Worm (Caenorhabditis elegans) whole organism, young adult: Measurements from ENCODE around the gene Y102A5C.2.

Source experiments
- B0019.2 ChIP-seq: fragments of 200-800 bp; sonication (Bioruptor generic); conservative IDR thresholded peaks from 2 replicates; pipeline ENCODE4 v1.3.6; 2022; ENCODE audit warnings: missing genetic modification reagents, missing genetic modification characterization, missing compliant biosample characterization
- B0336.3 ChIP-seq: fragments of 200-800 bp; sonication (Bioruptor generic); IDR thresholded peaks from 2 replicates; pipeline ENCODE4 v1.3.6; 2022; ENCODE audit warnings: missing genetic modification characterization, missing compliant biosample characterization
- C17E4.6 ChIP-seq: fragments of 200-800 bp; sonication (Bioruptor generic); IDR thresholded peaks from 2 replicates; pipeline ENCODE4 v1.3.6; 2022; ENCODE audit warnings: missing genetic modification reagents, missing genetic modification characterization, missing compliant biosample characterization
- F23B12.7 ChIP-seq: sonication (generic microtip); optimal IDR thresholded peaks from 2 replicates; lab custom pipeline; 2017; ENCODE audit warnings: missing genetic modification characterization, mild to moderate bottlenecking, missing compliant biosample characterization, antibody characterized with exemption, moderate library complexity; ENCODE audit not compliant: insufficient read depth
- F39B2.1 ChIP-seq: fragments of 200-800 bp; sonication (Bioruptor generic); IDR thresholded peaks from 2 replicates; pipeline ENCODE4 v1.3.6; 2022; ENCODE audit warnings: missing genetic modification reagents, missing genetic modification characterization, missing compliant biosample characterization
- F52B5.7 ChIP-seq: sonication (generic microtip); optimal IDR thresholded peaks from 2 replicates; lab custom pipeline; 2016; ENCODE audit warnings: mild to moderate bottlenecking, missing genetic modification characterization, missing compliant biosample characterization
- F57C9.4 ChIP-seq: sonication (generic microtip); optimal IDR thresholded peaks from 2 replicates; lab custom pipeline; 2017; ENCODE audit warnings: mild to moderate bottlenecking, missing genetic modification characterization, missing compliant biosample characterization
- K12H6.12 ChIP-seq: fragments of 200-800 bp; sonication (Bioruptor generic); optimal IDR thresholded peaks from 2 replicates; lab custom pipeline; 2018; ENCODE audit warnings: mild to moderate bottlenecking, missing genetic modification characterization, missing compliant biosample characterization
- T26A5.8 ChIP-seq: sonication (generic microtip); optimal IDR thresholded peaks from 2 replicates; lab custom pipeline; 2016; ENCODE audit warnings: missing genetic modification characterization, missing compliant biosample characterization
- Y53G8AR.9 ChIP-seq: fragments of 200-800 bp; sonication (Bioruptor generic); conservative IDR thresholded peaks from 2 replicates; pipeline ENCODE4 v1.3.6; 2022; ENCODE audit warnings: missing genetic modification reagents, missing genetic modification characterization, missing compliant biosample characterization
- akir-1 ChIP-seq: fragments of 200-800 bp; sonication (Bioruptor generic); optimal IDR thresholded peaks from 2 replicates; lab custom pipeline; 2018; ENCODE audit warnings: mild to moderate bottlenecking, missing genetic modification characterization, moderate library complexity, missing compliant biosample characterization
- ama-1 ChIP-seq, 3 experiments: fragments of 150-350 bp in 1 of 3; sonication (generic microtip) in 2 of 3; optimal IDR thresholded peaks; 2 replicates each; lab custom pipeline; 2014 to 2018; ENCODE audit warnings: missing biosample characterization in 2 of 3, missing genetic modification characterization in 2 of 3, missing genetic modification reagents in 2 of 3
- aptf-3 ChIP-seq: fragments of 200-800 bp; sonication (Bioruptor generic); IDR thresholded peaks from 2 replicates; pipeline ENCODE4 v1.3.6; 2022; ENCODE audit warnings: missing genetic modification characterization, missing compliant biosample characterization
- atf-7 ChIP-seq: sonication (generic microtip); optimal IDR thresholded peaks from 2 replicates; lab custom pipeline; 2017; ENCODE audit warnings: mild to moderate bottlenecking, missing genetic modification characterization, missing compliant biosample characterization
- bed-2 ChIP-seq: fragments of 200-800 bp; sonication (Bioruptor generic); IDR thresholded peaks from 2 replicates; pipeline ENCODE4 v1.3.6; 2022; ENCODE audit warnings: missing genetic modification reagents, missing genetic modification characterization, missing compliant biosample characterization
- ceh-58 ChIP-seq: fragments of 200-800 bp; sonication (Bioruptor generic); IDR thresholded peaks from 2 replicates; pipeline ENCODE4 v1.3.6; 2022; ENCODE audit warnings: missing genetic modification characterization, missing compliant biosample characterization
- fkh-3 ChIP-seq: sonication (generic microtip); optimal IDR thresholded peaks from 2 replicates; lab custom pipeline; 2016; ENCODE audit warnings: mild to moderate bottlenecking, missing genetic modification characterization, missing compliant biosample characterization
- hmg-1.2 ChIP-seq: fragments of 200-800 bp; sonication (Bioruptor generic); IDR thresholded peaks from 2 replicates; pipeline ENCODE4 v1.3.6; 2022; ENCODE audit warnings: missing genetic modification reagents, missing genetic modification characterization, missing compliant biosample characterization
- hrde-1 ChIP-seq: sonication (generic microtip); optimal IDR thresholded peaks from 2 replicates; lab custom pipeline; 2016; ENCODE audit warnings: missing genetic modification characterization, mild to moderate bottlenecking, missing compliant biosample characterization, moderate library complexity, missing genotype, missing genetic modification reagents, borderline replicate concordance
- lin-35 ChIP-seq, 3 experiments: fragments of 150-350 bp in 2 of 3; sonication (generic microtip) in 1 of 3; optimal IDR thresholded peaks; 2 replicates each; lab custom pipeline; 2014 to 2018; ENCODE audit warnings: missing biosample characterization in 3 of 3, missing genetic modification characterization in 3 of 3, missing genetic modification reagents in 3 of 3
- mcd-1 ChIP-seq: fragments of 200-800 bp; sonication (Bioruptor generic); IDR thresholded peaks from 2 replicates; pipeline ENCODE4 v1.3.6; 2022; ENCODE audit warnings: missing genetic modification reagents, missing genetic modification characterization, missing compliant biosample characterization
- nhr-80 ChIP-seq: sonication (generic microtip); optimal IDR thresholded peaks from 2 replicates; lab custom pipeline; 2016; ENCODE audit warnings: missing genetic modification characterization, missing compliant biosample characterization
- sea-2 ChIP-seq: fragments of 200-800 bp; sonication (Bioruptor generic); IDR thresholded peaks from 2 replicates; pipeline ENCODE4 v1.3.6; 2022; ENCODE audit warnings: missing genetic modification characterization, missing compliant biosample characterization
- snpc-1.1 ChIP-seq: sonication (generic microtip); optimal IDR thresholded peaks from 2 replicates; lab custom pipeline; 2017; ENCODE audit warnings: missing genetic modification characterization, mild to moderate bottlenecking, missing compliant biosample characterization, antibody characterized with exemption, moderate library complexity, missing genotype, missing genetic modification reagents; ENCODE audit not compliant: insufficient read depth
- snpc-4 ChIP-seq, 5 experiments: fragments of 150-350 bp in 1 of 5; sonication (generic microtip) in 4 of 5; optimal IDR thresholded peaks; 2 replicates each; lab custom pipeline; 2014 to 2018; ENCODE audit warnings: missing genetic modification characterization in 5 of 5, missing biosample characterization in 3 of 5, antibody characterized with exemption in 2 of 5, mild to moderate bottlenecking in 2 of 5, missing compliant biosample characterization in 2 of 5, missing genotype in 2 of 5, moderate library complexity in 2 of 5, missing genetic modification reagents in 1 of 5
- sptf-2 ChIP-seq: fragments of 200-800 bp; sonication (Bioruptor generic); optimal IDR thresholded peaks from 2 replicates; lab custom pipeline; 2018; ENCODE audit warnings: mild to moderate bottlenecking, missing genetic modification characterization, missing compliant biosample characterization
- tlf-1 ChIP-seq: fragments of 200-800 bp; sonication (Bioruptor generic); optimal IDR thresholded peaks from 2 replicates; lab custom pipeline; 2018; ENCODE audit warnings: mild to moderate bottlenecking, missing genetic modification characterization, missing compliant biosample characterization
- xnd-1 ChIP-seq: sonication (generic microtip); optimal IDR thresholded peaks from 2 replicates; lab custom pipeline; 2016; ENCODE audit warnings: missing genotype, missing genetic modification reagents, missing genetic modification characterization, missing compliant biosample characterization
- ztf-28 ChIP-seq: fragments of 200-800 bp; sonication (Bioruptor generic); IDR thresholded peaks from 2 replicates; pipeline ENCODE4 v1.3.6; 2022; ENCODE audit warnings: missing genetic modification reagents, missing genetic modification characterization, missing compliant biosample characterization
- ztf-6 ChIP-seq: fragments of 200-800 bp; sonication (Bioruptor generic); IDR thresholded peaks from 2 replicates; pipeline ENCODE4 v1.3.6; 2022; ENCODE audit warnings: missing genetic modification reagents, missing genetic modification characterization, missing compliant biosample characterization

Gene Y102A5C.2

ce11 chrV:16909871-16910270 is 8.7 kb upstream of the Y102A5C.2 start, which contains the start of gene F09C6.16:
F09C6.16 (minus strand) TSS chrV:16909971.
- TF ChIP-seq atf-7 (tag; lab: Kevin White, UChicago) (no peak), snpc-1.1 (no peak), T26A5.8 (tag; lab: Kevin White, UChicago) (no peak), K12H6.12 (tag; lab: Kevin White, UChicago) (no peak), ceh-58 (GFP tag; lab: Robert Waterston, UW) (no peak), tlf-1 (GFP tag; lab: Kevin White, UChicago) (no peak), sea-2 (GFP tag; lab: Robert Waterston, UW) (no peak), fkh-3 (no peak), F39B2.1 (no peak), snpc-4 (GFP tag; optimal IDR thresholded peaks at IDR 0.05; lab: Kevin White, UChicago) (no peak), snpc-4 (tag; optimal IDR thresholded peaks at IDR 0.05; lab: Kevin White, UChicago) (no peak), lin-35 (GFP tag; optimal IDR thresholded peaks at IDR 0.05; lab: Kevin White, UChicago) (no peak)

DNA sequence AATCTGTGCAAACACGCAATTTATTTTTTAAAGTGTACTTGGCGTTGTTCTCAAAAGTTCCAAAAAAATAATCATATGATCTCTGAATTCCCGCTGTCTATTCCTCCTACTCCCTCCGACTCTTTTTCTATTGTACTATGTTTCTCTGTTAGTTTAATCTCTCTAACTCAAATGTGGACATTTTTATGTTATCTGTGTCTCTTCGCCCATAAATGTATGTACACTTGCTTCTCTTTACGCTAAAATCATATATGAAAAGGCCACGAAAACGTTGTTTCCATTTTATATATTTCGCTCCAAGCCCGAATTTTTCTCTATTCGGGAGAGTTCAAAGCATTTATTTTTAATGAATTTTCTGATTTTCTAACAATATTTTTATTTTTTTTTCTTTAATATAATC is 7.7 kb upstream of the Y102A5C.2 start:
- TF ChIP-seq hmg-1.2 (GFP tag; lab: Robert Waterston, UW) = peak; percentile 12; the same call in 1 of the 2 replicates
- TF ChIP-seq Y53G8AR.9 (GFP tag; lab: Robert Waterston, UW) = no peak

- peak; percentile 36 for TF ChIP-seq nhr-80
- TF ChIP-seq aptf-3 (GFP tag; lab: Robert Waterston, UW) = no peak
These were observed 7.2 kb upstream of the Y102A5C.2 start for ce11 chrV:16911294-16911693.

DNA sequence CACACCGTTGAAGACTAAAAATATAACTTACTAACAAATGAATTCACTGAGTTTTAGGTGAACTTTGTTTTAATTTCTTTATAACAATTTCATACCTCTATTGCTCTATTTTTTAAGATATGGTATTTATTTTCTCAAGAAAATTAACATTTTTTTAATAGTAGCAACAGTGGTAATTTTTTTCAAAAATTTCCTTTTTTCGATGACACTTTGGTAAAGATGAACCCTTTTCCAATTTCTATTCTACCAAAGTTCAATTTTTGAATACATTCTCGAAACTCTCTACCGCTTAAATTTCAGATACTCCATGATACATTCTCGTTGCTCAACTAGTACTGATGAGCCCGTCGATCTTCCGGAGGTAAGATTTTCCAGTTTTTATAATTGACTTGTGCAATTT is 6.6 kb upstream of the Y102A5C.2 start, which contains the start of gene nhr-116:
Gene nhr-116, plus strand, starts transcription at position 301 of the 400 bp plus-strand sequence.
- TF ChIP-seq C17E4.6 = no peak
- TF ChIP-seq ztf-28 (GFP tag; lab: Robert Waterston, UW) = no peak
- no peak for TF ChIP-seq ama-1 (optimal IDR thresholded peaks at IDR 0.05; lab: Kevin White, UChicago)
- TF ChIP-seq ama-1 (GFP tag; optimal IDR thresholded peaks at IDR 0.05; lab: Kevin White, UChicago) = no peak
- TF ChIP-seq ceh-58 (GFP tag; lab: Robert Waterston, UW) = no peak
- no peak for TF ChIP-seq sptf-2
- TF ChIP-seq xnd-1 (tag; lab: Kevin White, UChicago) = no peak
- TF ChIP-seq F52B5.7 = no peak
- TF ChIP-seq akir-1 (GFP tag; lab: Kevin White, UChicago) = no peak
- no peak for TF ChIP-seq ztf-6 (GFP tag; lab: Robert Waterston, UW)
- no peak for TF ChIP-seq F23B12.7 (tag; lab: Kevin White, UChicago)

DNA sequence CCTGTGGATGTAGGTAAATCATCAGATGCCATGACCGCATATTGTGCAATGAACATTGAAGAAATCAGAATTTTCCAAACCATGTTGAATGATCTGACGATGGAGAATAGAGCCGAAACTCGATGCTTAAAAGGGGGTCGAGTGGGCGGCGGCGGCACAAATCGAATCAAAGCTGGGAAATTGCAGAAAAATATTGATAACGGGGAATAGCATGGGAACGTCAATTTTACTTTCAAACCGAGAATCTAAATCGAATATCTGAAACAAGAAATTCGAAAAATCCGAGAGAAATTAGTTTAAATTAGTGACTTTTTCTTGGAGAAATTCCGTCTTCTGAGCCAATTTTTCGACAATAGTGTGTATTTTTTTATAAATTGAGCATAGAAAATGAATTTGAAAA is 2.5 kb upstream of the Y102A5C.2 start, which contains the start of gene F09C6.10:
Gene F09C6.10, minus strand, starts transcription at position 101 of the 400 bp plus-strand sequence.
- TF ChIP-seq fkh-3 = no peak
- no peak for TF ChIP-seq mcd-1
- no peak for TF ChIP-seq sea-2 (GFP tag; lab: Robert Waterston, UW)
- TF ChIP-seq B0019.2 (GFP tag; lab: Robert Waterston, UW) = no peak
- TF ChIP-seq F57C9.4 = no peak
- no peak for TF ChIP-seq hrde-1
- TF ChIP-seq F39B2.1 = no peak
- no peak for TF ChIP-seq lin-35 (GFP tag; optimal IDR thresholded peaks at IDR 0.05; lab: Kevin White, UChicago)
- TF ChIP-seq F52B5.7 = no peak
- no peak for TF ChIP-seq B0336.3 (GFP tag; lab: Robert Waterston, UW)
- no peak for TF ChIP-seq bed-2 (GFP tag; lab: Robert Waterston, UW)
